Worm (Caenorhabditis elegans) whole organism, L4 larva: ENCODE results near the gene clec-161.

Experiments
- F26F4.8 ChIP-seq: fragments of 200-800 bp; sonication (Bioruptor generic); conservative IDR thresholded peaks from 2 replicates; pipeline ENCODE4 v1.3.6; 2022; ENCODE audit warnings: missing genetic modification characterization, missing compliant biosample characterization
- F37D6.2 ChIP-seq: sonication (generic microtip); optimal IDR thresholded peaks from 2 replicates; lab custom pipeline; 2016; ENCODE audit warnings: mild to moderate bottlenecking, missing genetic modification characterization, missing compliant biosample characterization
- F44E2.7 ChIP-seq: fragments of 200-800 bp; sonication (Bioruptor generic); IDR thresholded peaks from 2 replicates; pipeline ENCODE4 v2.1.2; 2022; ENCODE audit warnings: missing genetic modification characterization, missing compliant biosample characterization
- R02D3.7 ChIP-seq: fragments of 150-350 bp; sonication (generic microtip); optimal IDR thresholded peaks from 3 replicates; lab custom pipeline; 2014; ENCODE audit warnings: missing biosample characterization, missing genetic modification characterization
- Y75B8A.6 ChIP-seq: fragments of 200-800 bp; sonication (Bioruptor generic); IDR thresholded peaks from 2 replicates; pipeline ENCODE4 v1.3.6; 2022; ENCODE audit warnings: missing genetic modification reagents, missing genetic modification characterization, missing compliant biosample characterization
- ZK337.2 ChIP-seq: fragments of 200-800 bp; sonication (Bioruptor generic); IDR thresholded peaks from 2 replicates; pipeline ENCODE4 v1.3.6; 2022; ENCODE audit warnings: missing genetic modification reagents, missing genetic modification characterization, missing compliant biosample characterization
- attf-4 ChIP-seq: sonication (generic microtip); optimal IDR thresholded peaks from 3 replicates; lab custom pipeline; 2017; ENCODE audit warnings: missing biosample characterization, missing genetic modification characterization
- ceh-32 ChIP-seq: sonication (generic microtip); optimal IDR thresholded peaks from 2 replicates; lab custom pipeline; 2016; ENCODE audit warnings: mild to moderate bottlenecking, missing genetic modification characterization, missing compliant biosample characterization; ENCODE audit not compliant: poor library complexity
- ces-1 ChIP-seq: fragments of 150-350 bp; sonication (generic microtip); optimal IDR thresholded peaks from 4 replicates; lab custom pipeline; 2014; ENCODE audit warnings: missing biosample characterization, missing genetic modification reagents, missing genetic modification characterization
- ctbp-1 ChIP-seq: fragments of 200-800 bp; sonication (Bioruptor generic); IDR thresholded peaks from 2 replicates; pipeline ENCODE4 v1.3.6; 2022; ENCODE audit warnings: missing genetic modification reagents, missing genetic modification characterization, missing compliant biosample characterization
- daf-8 ChIP-seq: fragments of 200-800 bp; sonication (Bioruptor generic); IDR thresholded peaks from 2 replicates; pipeline ENCODE4 v1.3.6; 2022; ENCODE audit warnings: missing genetic modification characterization, missing compliant biosample characterization
- dmd-6 ChIP-seq: fragments of 200-800 bp; sonication (Bioruptor generic); IDR thresholded peaks from 2 replicates; pipeline ENCODE4 v1.3.6; 2022; ENCODE audit warnings: missing genetic modification reagents, missing genetic modification characterization, missing compliant biosample characterization
- dpl-1 ChIP-seq: fragments of 150-350 bp; optimal IDR thresholded peaks from 2 replicates; lab custom pipeline; 2014; ENCODE audit warnings: missing biosample characterization, missing genetic modification reagents, missing genetic modification characterization
- duxl-1 ChIP-seq: sonication (generic microtip); optimal IDR thresholded peaks from 2 replicates; lab custom pipeline; 2016; ENCODE audit warnings: mild to moderate bottlenecking, missing genetic modification characterization, moderate library complexity, missing compliant biosample characterization; ENCODE audit not compliant: poor library complexity
- egl-27 ChIP-seq: sonication (generic microtip); optimal IDR thresholded peaks from 3 replicates; lab custom pipeline; 2017; ENCODE audit warnings: missing biosample characterization, missing genetic modification reagents, missing genetic modification characterization
- fkh-10 ChIP-seq: fragments of 150-350 bp; optimal IDR thresholded peaks from 2 replicates; lab custom pipeline; 2014; ENCODE audit warnings: missing biosample characterization, missing genetic modification reagents, missing genetic modification characterization
- fos-1 ChIP-seq: fragments of 150-350 bp; optimal IDR thresholded peaks from 2 replicates; lab custom pipeline; 2014; ENCODE audit warnings: missing biosample characterization, missing genetic modification characterization
- hmg-1.1 ChIP-seq: fragments of 200-800 bp; sonication (Bioruptor generic); IDR thresholded peaks from 2 replicates; pipeline ENCODE4 v1.3.6; 2022; ENCODE audit warnings: missing genetic modification reagents, missing genetic modification characterization, missing compliant biosample characterization
- jun-1 ChIP-seq: fragments of 150-350 bp; optimal IDR thresholded peaks from 2 replicates; lab custom pipeline; 2014; ENCODE audit warnings: missing biosample characterization, missing genetic modification reagents, missing genetic modification characterization
- lim-7 ChIP-seq: fragments of 200-800 bp; sonication (Bioruptor generic); IDR thresholded peaks from 2 replicates; pipeline ENCODE4 v1.3.6; 2022; ENCODE audit warnings: missing genetic modification characterization, missing compliant biosample characterization
- lin-13 ChIP-seq: fragments of 150-350 bp; optimal IDR thresholded peaks from 2 replicates; lab custom pipeline; 2014; ENCODE audit warnings: missing biosample characterization, missing genetic modification reagents, missing genetic modification characterization
- lin-39 ChIP-seq: fragments of 150-350 bp; optimal IDR thresholded peaks from 2 replicates; lab custom pipeline; 2014; ENCODE audit warnings: missing biosample characterization, missing genetic modification reagents, missing genetic modification characterization
- lir-3 ChIP-seq: sonication (generic microtip); optimal IDR thresholded peaks from 2 replicates; lab custom pipeline; 2016; ENCODE audit warnings: mild to moderate bottlenecking, missing genetic modification characterization, missing compliant biosample characterization
- lsy-2 ChIP-seq, 2 experiments: fragments of 150-350 bp in 1 of 2; sonication (generic microtip) in 1 of 2; optimal IDR thresholded peaks; 2 replicates each; lab custom pipeline; 2014 to 2017; ENCODE audit warnings: missing biosample characterization in 2 of 2, missing genetic modification characterization in 2 of 2
- mdt-29 ChIP-seq: fragments of 200-800 bp; sonication (Bioruptor generic); IDR thresholded peaks from 2 replicates; pipeline ENCODE4 v1.3.6; 2022; ENCODE audit warnings: missing genetic modification reagents, missing genetic modification characterization, missing compliant biosample characterization
- mep-1 ChIP-seq: fragments of 150-350 bp; sonication (generic microtip); optimal IDR thresholded peaks from 3 replicates; lab custom pipeline; 2014; ENCODE audit warnings: missing biosample characterization, missing genetic modification characterization
- mes-2 ChIP-seq: sonication (generic microtip); optimal IDR thresholded peaks from 2 replicates; lab custom pipeline; 2016; ENCODE audit warnings: missing genotype, mild to moderate bottlenecking, missing genetic modification characterization, missing compliant biosample characterization; ENCODE audit not compliant: poor library complexity, severe bottlenecking
- mxl-2 ChIP-seq: fragments of 200-800 bp; sonication (Bioruptor generic); conservative IDR thresholded peaks from 2 replicates; pipeline ENCODE4 v1.3.6; 2022; ENCODE audit warnings: missing genetic modification reagents, missing genetic modification characterization, missing compliant biosample characterization
- mxl-3 ChIP-seq: fragments of 200-800 bp; sonication (Bioruptor generic); optimal IDR thresholded peaks from 2 replicates; lab custom pipeline; 2018; ENCODE audit warnings: mild to moderate bottlenecking, missing genetic modification characterization, missing compliant biosample characterization
- nhr-10 ChIP-seq: fragments of 150-350 bp; optimal IDR thresholded peaks from 2 replicates; lab custom pipeline; 2014; ENCODE audit warnings: missing biosample characterization, missing genetic modification characterization
- nhr-42 ChIP-seq: fragments of 200-800 bp; sonication (Bioruptor generic); IDR thresholded peaks from 2 replicates; pipeline ENCODE4 v1.3.6; 2022; ENCODE audit warnings: missing genetic modification characterization, missing compliant biosample characterization
- nhr-76 ChIP-seq: fragments of 150-350 bp; optimal IDR thresholded peaks from 2 replicates; lab custom pipeline; 2014; ENCODE audit warnings: missing biosample characterization, missing genetic modification characterization
- nhr-77 ChIP-seq: fragments of 150-350 bp; optimal IDR thresholded peaks from 2 replicates; lab custom pipeline; 2014; ENCODE audit warnings: missing biosample characterization, missing genetic modification characterization
- rbr-2 ChIP-seq: sonication (generic microtip); optimal IDR thresholded peaks from 2 replicates; lab custom pipeline; 2016; ENCODE audit warnings: missing genotype, missing genetic modification characterization, missing compliant biosample characterization
- sdz-12 ChIP-seq: fragments of 200-800 bp; sonication (Bioruptor generic); optimal IDR thresholded peaks from 2 replicates; lab custom pipeline; 2018; ENCODE audit warnings: mild to moderate bottlenecking, missing genetic modification characterization, missing compliant biosample characterization
- tag-97 ChIP-seq: fragments of 200-800 bp; sonication (Bioruptor generic); IDR thresholded peaks from 2 replicates; pipeline ENCODE4 v1.3.6; 2022; ENCODE audit warnings: missing genetic modification characterization, missing compliant biosample characterization
- unc-39 ChIP-seq: sonication (generic microtip); optimal IDR thresholded peaks from 2 replicates; lab custom pipeline; 2017; ENCODE audit warnings: missing biosample characterization, missing genetic modification characterization
- zag-1 ChIP-seq: fragments of 150-350 bp; optimal IDR thresholded peaks from 2 replicates; lab custom pipeline; 2014; ENCODE audit warnings: missing biosample characterization, missing genetic modification characterization
- zfp-2 ChIP-seq: sonication (generic microtip); optimal IDR thresholded peaks from 2 replicates; lab custom pipeline; 2016; ENCODE audit warnings: mild to moderate bottlenecking, missing genetic modification characterization, missing compliant biosample characterization
- ztf-7 ChIP-seq: fragments of 150-350 bp; optimal IDR thresholded peaks from 2 replicates; lab custom pipeline; 2014; ENCODE audit warnings: missing biosample characterization, missing genetic modification characterization

The clec-161 gene

DNA sequence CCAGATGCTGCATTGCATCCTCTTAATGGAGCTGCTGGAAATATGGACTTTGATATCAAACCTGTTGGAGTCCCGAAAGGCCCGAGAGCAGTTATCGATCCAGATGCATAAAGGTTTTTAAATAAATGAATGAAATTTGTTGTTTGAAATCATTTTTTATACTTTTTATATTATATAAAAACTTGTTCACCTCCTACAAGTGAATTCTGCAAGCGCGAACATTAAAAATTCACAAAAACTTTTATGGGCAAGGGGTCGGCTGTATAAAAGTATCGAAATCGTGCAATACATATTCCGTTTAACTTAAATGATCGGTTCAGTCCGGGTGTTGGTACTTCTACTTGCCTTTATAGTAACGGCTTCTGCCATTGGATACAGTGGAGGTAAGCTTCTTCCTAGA, 10.4 kb downstream of the clec-161 start, which contains the start of gene F58A4.1:
TSS of gene F58A4.1 (plus strand) at position 301 of the 400 bp plus-strand sequence.
- TF ChIP-seq duxl-1 (tag; lab: Kevin White, UChicago): no peak
- TF ChIP-seq egl-27: no peak
- TF ChIP-seq lim-7: no peak
- no peak for TF ChIP-seq zag-1 (tag; lab: Kevin White, UChicago)
- no peak for TF ChIP-seq unc-39 (tag; lab: Kevin White, UChicago)
- TF ChIP-seq hmg-1.1: no peak
- TF ChIP-seq nhr-42: no peak
- TF ChIP-seq daf-8 (GFP tag; lab: Robert Waterston, UW): no peak
- no peak for TF ChIP-seq Y75B8A.6 (GFP tag; lab: Robert Waterston, UW)
- no peak for TF ChIP-seq F44E2.7 (GFP tag; lab: Robert Waterston, UW)
- no peak for TF ChIP-seq ceh-32 (tag; lab: Kevin White, UChicago)
- no peak for TF ChIP-seq ZK337.2 (GFP tag; lab: Robert Waterston, UW)
- TF ChIP-seq mxl-3 (GFP tag; lab: Kevin White, UChicago): no peak
- TF ChIP-seq fkh-10 (GFP tag; lab: Kevin White, UChicago): no peak
- TF ChIP-seq F26F4.8: no peak
- no peak for TF ChIP-seq ztf-7 (tag; lab: Kevin White, UChicago)

DNA sequence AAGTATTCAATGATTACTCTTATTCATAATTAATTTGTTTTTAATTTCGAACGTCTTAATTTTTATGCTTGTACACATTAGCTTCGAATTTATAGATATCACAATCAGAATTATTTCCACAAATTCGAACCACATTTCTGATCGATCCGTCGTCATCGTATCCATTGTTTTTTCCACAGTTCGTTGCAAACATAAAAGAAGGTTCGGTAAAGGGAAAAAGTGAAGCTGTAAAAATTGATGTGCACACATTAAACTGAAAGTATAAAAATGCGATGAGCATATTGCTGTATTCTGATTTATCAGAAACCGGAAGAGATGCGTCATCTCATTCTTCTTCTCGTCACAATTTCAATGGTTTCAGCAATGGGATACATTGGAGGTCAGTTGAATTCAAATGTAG, 11.5 kb downstream of the clec-161 start, which contains the start of gene C48B4.12:
TSS of gene C48B4.12 (plus strand) at position 301 of the 400 bp plus-strand sequence.
- TF ChIP-seq fos-1 (no peak), sdz-12 (GFP tag; lab: Kevin White, UChicago) (no peak), R02D3.7 (tag; lab: Kevin White, UChicago) (no peak), zfp-2 (tag; lab: Kevin White, UChicago) (no peak), rbr-2 (tag; lab: Kevin White, UChicago) (no peak), attf-4 (tag; lab: Kevin White, UChicago) (no peak), tag-97 (no peak), dpl-1 (GFP tag; lab: Kevin White, UChicago) (no peak), zag-1 (tag; lab: Kevin White, UChicago) (no peak), nhr-77 (tag; lab: Kevin White, UChicago) (no peak), ztf-7 (tag; lab: Kevin White, UChicago) (no peak), egl-27 (no peak), ctbp-1 (no peak), fkh-10 (GFP tag; lab: Kevin White, UChicago) (no peak), dmd-6 (GFP tag; lab: Robert Waterston, UW) (no peak), lsy-2 (tag; optimal IDR thresholded peaks at IDR 0.05; lab: Kevin White, UChicago) (no peak), mdt-29 (GFP tag; lab: Robert Waterston, UW) (no peak), unc-39 (tag; lab: Kevin White, UChicago) (no peak), jun-1 (no peak)

DNA sequence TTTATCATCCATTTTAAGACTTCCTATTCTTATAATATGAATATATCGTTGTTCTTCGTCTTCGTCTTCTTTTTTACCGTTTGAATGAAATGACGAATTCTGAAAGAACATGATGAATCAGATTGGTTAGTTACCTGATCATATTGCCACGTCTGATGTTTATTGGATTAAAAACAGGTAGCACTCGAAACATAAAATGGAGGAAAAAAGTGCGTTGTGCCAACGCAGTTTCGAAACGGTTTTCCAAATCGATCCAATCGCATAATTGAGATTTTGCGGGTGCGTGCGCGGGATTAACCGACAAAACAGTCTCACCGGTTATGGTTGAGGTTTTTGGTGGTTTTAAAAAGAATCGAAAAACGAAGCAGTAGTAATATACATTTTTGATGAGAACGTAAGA, 13.0 kb downstream of the clec-161 start, which contains the start of gene rom-2:
TSS of gene rom-2 (minus strand) at position 101 of the 400 bp plus-strand sequence.
- TF ChIP-seq mep-1 (no peak), lin-13 (GFP tag; lab: Kevin White, UChicago) (no peak), nhr-10 (tag; lab: Kevin White, UChicago) (no peak), mes-2 (no peak), F37D6.2 (tag; lab: Kevin White, UChicago) (no peak), lir-3 (tag; lab: Kevin White, UChicago) (no peak), mxl-2 (GFP tag; lab: Robert Waterston, UW) (no peak), zag-1 (tag; lab: Kevin White, UChicago) (no peak), lin-39 (no peak), R02D3.7 (tag; lab: Kevin White, UChicago) (no peak), ces-1 (GFP tag; lab: Kevin White, UChicago) (no peak), nhr-76 (tag; lab: Kevin White, UChicago) (no peak), jun-1 (no peak)
- TF ChIP-seq, all 104 proteins: peak for 0
